Comparison of ENCODE assay signal across 6 fruit fly cellular contexts in the genomic region with DNA sequence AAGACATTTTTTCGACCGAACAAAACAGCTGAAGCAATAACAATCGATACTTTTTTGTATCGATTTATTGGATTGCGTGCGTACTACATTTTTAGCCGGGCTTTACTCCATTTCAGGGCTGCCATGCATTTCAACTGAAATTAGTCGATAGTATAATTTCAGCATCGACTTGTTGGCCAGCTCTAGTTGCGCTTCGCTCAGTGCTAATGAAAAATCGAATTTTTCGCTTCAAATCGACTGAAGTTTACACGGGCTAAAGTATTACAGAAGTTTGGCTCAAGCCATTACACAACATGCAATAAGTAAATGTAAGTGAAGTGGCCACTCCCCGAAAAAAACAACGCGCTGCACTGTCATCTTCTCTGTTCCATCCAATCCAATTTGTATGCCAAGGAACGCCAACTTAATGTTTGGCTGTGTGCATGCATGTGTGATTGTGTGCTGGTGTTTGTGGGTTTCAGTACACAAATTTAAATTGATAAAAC.
TF ChIP-seq lines count a peak whose summit lies in the region.

TSS of gene mRpL47 (minus strand) at position 49 of the 485 bp plus-strand sequence.
TSS of gene CG8176 (plus strand) at position 148 of the 485 bp plus-strand sequence.
TSS of gene Kdm3 (plus strand) at position 148 of the 485 bp plus-strand sequence.

- peak; percentile 58 to 61 for TF ChIP-seq CTCF in S2 (optimal IDR thresholded peaks at IDR 0.05; lab: Kevin White, UChicago)
- TF ChIP-seq CTCF in whole organism, embryonic (GFP tag; optimal IDR thresholded peaks at IDR 0.05; lab: Kevin White, UChicago), result peak; percentile 45

TF ChIP-seq in whole organism, adult, 20 proteins besides CTCF, POLR2A, EP300 and RAD21 (continues in another document):
- no peak for TF ChIP-seq kay (GFP tag; lab: Kevin White, UChicago; ENCODE audit: borderline replicate concordance)
- TF ChIP-seq CG7101 (tag; optimal IDR thresholded peaks at IDR 0.05; lab: Kevin White, UChicago), result peak; percentile 61
- TF ChIP-seq CG7045 (GFP tag; optimal IDR thresholded peaks at IDR 0.05; lab: Kevin White, UChicago), result peak; percentile 5
- TF ChIP-seq CG14711 (tag; optimal IDR thresholded peaks at IDR 0.05; lab: Kevin White, UChicago), result peak; percentile 80
- no peak for TF ChIP-seq cnc (optimal IDR thresholded peaks at IDR 0.05; lab: Kevin White, UChicago)
- TF ChIP-seq ovo (GFP tag; optimal IDR thresholded peaks at IDR 0.05; lab: Kevin White, UChicago), result peak; percentile 1
- peak; percentile 37 for TF ChIP-seq Crg-1 (GFP tag; optimal IDR thresholded peaks at IDR 0.05; lab: Kevin White, UChicago)
- peak; percentile 80 for TF ChIP-seq bab1 (GFP tag; optimal IDR thresholded peaks at IDR 0.05; lab: Kevin White, UChicago)
- TF ChIP-seq Clk (GFP tag; optimal IDR thresholded peaks at IDR 0.05; lab: Kevin White, UChicago), result peak; percentile 63
- peak; percentile 78 for TF ChIP-seq cic (GFP tag; optimal IDR thresholded peaks at IDR 0.05; lab: Kevin White, UChicago)
- peak; percentile 89 for TF ChIP-seq Mnt (GFP tag; optimal IDR thresholded peaks at IDR 0.05; lab: Kevin White, UChicago)
- TF ChIP-seq Hr96 (GFP tag; optimal IDR thresholded peaks at IDR 0.05; lab: Kevin White, UChicago), result no peak
- TF ChIP-seq CG11617 (GFP tag; optimal IDR thresholded peaks at IDR 0.05; lab: Kevin White, UChicago), result peak; percentile 73
- no peak for TF ChIP-seq CG5204 (GFP tag; optimal IDR thresholded peaks at IDR 0.05; lab: Kevin White, UChicago)
- TF ChIP-seq toe (GFP tag; optimal IDR thresholded peaks at IDR 0.05; lab: Kevin White, UChicago), result no peak
- peak; percentile 45 for TF ChIP-seq pad (GFP tag; optimal IDR thresholded peaks at IDR 0.05; lab: Kevin White, UChicago)

TF ChIP-seq in whole organism, embryonic, 481 proteins besides CTCF, POLR2A, EP300 and RAD21 (continues in another document):
- peak; percentile 68 for TF ChIP-seq tin (GFP tag; optimal IDR thresholded peaks at IDR 0.05; lab: Kevin White, UChicago)
- TF ChIP-seq nmo (GFP tag; optimal IDR thresholded peaks at IDR 0.05; lab: Kevin White, UChicago), result peak; percentile 87
- peak; percentile 51 for TF ChIP-seq sqz (GFP tag; optimal IDR thresholded peaks at IDR 0.05; lab: Kevin White, UChicago)
- peak; percentile 60 for TF ChIP-seq Fer3 (tag; optimal IDR thresholded peaks at IDR 0.05; lab: Kevin White, UChicago)
- TF ChIP-seq zf30C (GFP tag; optimal IDR thresholded peaks at IDR 0.05; lab: Kevin White, UChicago), result no peak
- TF ChIP-seq pzg (GFP tag; optimal IDR thresholded peaks at IDR 0.05; lab: Kevin White, UChicago), result peak; percentile 100
- TF ChIP-seq CG8281 (tag; optimal IDR thresholded peaks at IDR 0.05; lab: Kevin White, UChicago), result no peak
- TF ChIP-seq CG33213 (GFP tag; optimal IDR thresholded peaks at IDR 0.05; lab: Kevin White, UChicago), result peak; percentile 87
- no peak for TF ChIP-seq CG11560 (tag; IDR thresholded peaks at IDR 0.05; lab: Robert Waterston, UW)
- TF ChIP-seq dm (GFP tag; optimal IDR thresholded peaks at IDR 0.05; lab: Kevin White, UChicago), result peak; percentile 89
- TF ChIP-seq Elba2 (GFP tag; optimal IDR thresholded peaks at IDR 0.05; lab: Kevin White, UChicago), result no peak
- no peak for TF ChIP-seq slbo (GFP tag; IDR thresholded peaks at IDR 0.05; lab: Robert Waterston, UW)
- TF ChIP-seq CG4854 (GFP tag; optimal IDR thresholded peaks at IDR 0.05; lab: Kevin White, UChicago), result peak; percentile 41
- TF ChIP-seq CG10654 (GFP tag; optimal IDR thresholded peaks at IDR 0.05; lab: Kevin White, UChicago), result peak; percentile 52
- no peak for TF ChIP-seq corto (GFP tag; optimal IDR thresholded peaks at IDR 0.05; lab: Kevin White, UChicago)
- no peak for TF ChIP-seq CG17328 (GFP tag; IDR thresholded peaks at IDR 0.05; lab: Robert Waterston, UW)
- TF ChIP-seq salm (tag; optimal IDR thresholded peaks at IDR 0.05; lab: Kevin White, UChicago), result no peak

TF ChIP-seq in whole organism, prepupa, 60 proteins besides CTCF, POLR2A, EP300 and RAD21:
- no peak for TF ChIP-seq achi (GFP tag; optimal IDR thresholded peaks at IDR 0.05; lab: Kevin White, UChicago)
- peak; percentile 65 for TF ChIP-seq vri (GFP tag; optimal IDR thresholded peaks at IDR 0.05; lab: Kevin White, UChicago)
- no peak for TF ChIP-seq Met (GFP tag; optimal IDR thresholded peaks at IDR 0.05; lab: Kevin White, UChicago)
- TF ChIP-seq Sox15 (GFP tag; optimal IDR thresholded peaks at IDR 0.05; lab: Kevin White, UChicago), result peak; percentile 0
- TF ChIP-seq CG16779 (tag; optimal IDR thresholded peaks at IDR 0.05; lab: Kevin White, UChicago), result no peak
- TF ChIP-seq esn (GFP tag; optimal IDR thresholded peaks at IDR 0.05; lab: Kevin White, UChicago), result peak; percentile 25
- TF ChIP-seq CG3032 (tag; optimal IDR thresholded peaks at IDR 0.05; lab: Kevin White, UChicago), result peak; percentile 36
- no peak for TF ChIP-seq Hr39 (GFP tag; optimal IDR thresholded peaks at IDR 0.05; lab: Kevin White, UChicago)
- peak; percentile 28 for TF ChIP-seq topi (GFP tag; optimal IDR thresholded peaks at IDR 0.05; lab: Kevin White, UChicago)
- peak; percentile 72 for TF ChIP-seq CG31627 (GFP tag; optimal IDR thresholded peaks at IDR 0.05; lab: Kevin White, UChicago)
- TF ChIP-seq fkh (GFP tag; optimal IDR thresholded peaks at IDR 0.05; lab: Kevin White, UChicago), result no peak
- TF ChIP-seq Sox14 (GFP tag; optimal IDR thresholded peaks at IDR 0.05; lab: Kevin White, UChicago), result peak; percentile 69
- TF ChIP-seq Hr4 (GFP tag; optimal IDR thresholded peaks at IDR 0.05; lab: Kevin White, UChicago), result no peak
- TF ChIP-seq cyc (GFP tag; optimal IDR thresholded peaks at IDR 0.05; lab: Kevin White, UChicago), result peak; percentile 57
- TF ChIP-seq lz (GFP tag; optimal IDR thresholded peaks at IDR 0.05; lab: Kevin White, UChicago), result peak; percentile 46
- no peak for TF ChIP-seq CG34406 (GFP tag; optimal IDR thresholded peaks at IDR 0.05; lab: Kevin White, UChicago)

TF ChIP-seq in whole organism, pupa, 21 proteins besides CTCF, POLR2A, EP300 and RAD21:
- no peak for TF ChIP-seq CG17806 (tag; optimal IDR thresholded peaks at IDR 0.05; lab: Kevin White, UChicago)
- peak; percentile 13 for TF ChIP-seq CG15710 (tag; optimal IDR thresholded peaks at IDR 0.05; lab: Kevin White, UChicago)

TF ChIP-seq in whole organism, wandering third instar larva, 38 proteins besides CTCF, POLR2A, EP300 and RAD21 (continues in another document):
- peak; percentile 98 for TF ChIP-seq Hr83 (GFP tag; optimal IDR thresholded peaks at IDR 0.05; lab: Kevin White, UChicago; ENCODE audit: poor library complexity, severe bottlenecking)
- TF ChIP-seq dl (GFP tag; optimal IDR thresholded peaks at IDR 0.05; lab: Kevin White, UChicago; ENCODE audit: insufficient read depth in 1 of 2, partially characterized antibody in 2 of 2), result no peak
- TF ChIP-seq CG32264 (GFP tag; optimal IDR thresholded peaks at IDR 0.05; lab: Kevin White, UChicago), result no peak
- peak; percentile 81 for TF ChIP-seq Jra (GFP tag; optimal IDR thresholded peaks at IDR 0.05; lab: Kevin White, UChicago)
- TF ChIP-seq Mio (GFP tag; optimal IDR thresholded peaks at IDR 0.05; lab: Kevin White, UChicago), result no peak
- TF ChIP-seq Dif (GFP tag; optimal IDR thresholded peaks at IDR 0.05; lab: Kevin White, UChicago; ENCODE audit: partially characterized antibody), result no peak
- TF ChIP-seq lola (GFP tag; optimal IDR thresholded peaks at IDR 0.05; lab: Kevin White, UChicago), result no peak
- peak; percentile 21 for TF ChIP-seq OdsH (GFP tag; optimal IDR thresholded peaks at IDR 0.05; lab: Kevin White, UChicago)
- peak; percentile 66 for TF ChIP-seq h (GFP tag; optimal IDR thresholded peaks at IDR 0.05; lab: Kevin White, UChicago)
- no peak for TF ChIP-seq Hr78 (GFP tag; optimal IDR thresholded peaks at IDR 0.05; lab: Kevin White, UChicago)
- TF ChIP-seq HLH106 (tag; optimal IDR thresholded peaks at IDR 0.05; lab: Kevin White, UChicago), result peak; percentile 47
- no peak for TF ChIP-seq N (GFP tag; optimal IDR thresholded peaks at IDR 0.05; lab: Kevin White, UChicago)
- no peak for TF ChIP-seq usp (GFP tag; optimal IDR thresholded peaks at IDR 0.05; lab: Kevin White, UChicago)
- peak; percentile 4 for TF ChIP-seq fru (GFP tag; optimal IDR thresholded peaks at IDR 0.05; lab: Kevin White, UChicago)
- TF ChIP-seq Hnf4 (GFP tag; optimal IDR thresholded peaks at IDR 0.05; lab: Kevin White, UChicago), result peak; percentile 81
- TF ChIP-seq dsf (GFP tag; optimal IDR thresholded peaks at IDR 0.05; lab: Kevin White, UChicago; ENCODE audit: borderline replicate concordance), result peak; percentile 28
- peak; percentile 59 for TF ChIP-seq ey (GFP tag; optimal IDR thresholded peaks at IDR 0.05; lab: Kevin White, UChicago)
- TF ChIP-seq CrebA (GFP tag; optimal IDR thresholded peaks at IDR 0.05; lab: Kevin White, UChicago; ENCODE audit: borderline replicate concordance), result no peak
- TF ChIP-seq Rel (GFP tag; optimal IDR thresholded peaks at IDR 0.05; lab: Kevin White, UChicago), result no peak
- TF ChIP-seq Rel (tag; optimal IDR thresholded peaks at IDR 0.05; lab: Kevin White, UChicago), result peak; percentile 54
- TF ChIP-seq foxo (GFP tag; optimal IDR thresholded peaks at IDR 0.05; lab: Kevin White, UChicago), result peak in 1 of 2 experiments; percentile 51
- no peak for TF ChIP-seq Vsx2 (GFP tag; optimal IDR thresholded peaks at IDR 0.05; lab: Kevin White, UChicago; ENCODE audit: partially characterized antibody)
- peak; percentile 58 for TF ChIP-seq Sp1 (GFP tag; optimal IDR thresholded peaks at IDR 0.05; lab: Kevin White, UChicago)
- no peak for TF ChIP-seq Myc (optimal IDR thresholded peaks at IDR 0.05; lab: Kevin White, UChicago)
- no peak for TF ChIP-seq brk (GFP tag; optimal IDR thresholded peaks at IDR 0.05; lab: Kevin White, UChicago)
- peak; percentile 28 for TF ChIP-seq psq (GFP tag; optimal IDR thresholded peaks at IDR 0.05; lab: Kevin White, UChicago)
- no peak for TF ChIP-seq tai (GFP tag; optimal IDR thresholded peaks at IDR 0.05; lab: Kevin White, UChicago)
- peak; percentile 50 for TF ChIP-seq rgr (GFP tag; optimal IDR thresholded peaks at IDR 0.05; lab: Kevin White, UChicago)
- TF ChIP-seq dmrt93B (GFP tag; optimal IDR thresholded peaks at IDR 0.05; lab: Kevin White, UChicago), result no peak
- TF ChIP-seq Dfd (GFP tag; optimal IDR thresholded peaks at IDR 0.05; lab: Kevin White, UChicago), result no peak
- peak; percentile 66 for TF ChIP-seq jim (GFP tag; optimal IDR thresholded peaks at IDR 0.05; lab: Kevin White, UChicago)
- no peak for TF ChIP-seq GATAd (GFP tag; optimal IDR thresholded peaks at IDR 0.05; lab: Kevin White, UChicago)
- no peak for TF ChIP-seq sage (GFP tag; optimal IDR thresholded peaks at IDR 0.05; lab: Kevin White, UChicago)
- no peak for TF ChIP-seq pan (optimal IDR thresholded peaks at IDR 0.05; lab: Kevin White, UChicago)
- TF ChIP-seq sv (GFP tag; optimal IDR thresholded peaks at IDR 0.05; lab: Kevin White, UChicago), result peak; percentile 57
- TF ChIP-seq woc (GFP tag; optimal IDR thresholded peaks at IDR 0.05; lab: Kevin White, UChicago), result no peak
- peak; percentile 34 for TF ChIP-seq CG9705 (GFP tag; optimal IDR thresholded peaks at IDR 0.05; lab: Kevin White, UChicago)
- peak; percentile 35 for TF ChIP-seq br (GFP tag; optimal IDR thresholded peaks at IDR 0.05; lab: Kevin White, UChicago)
